Worm (Caenorhabditis elegans): ENCODE measurements around the gene duxl-1.

DNA sequence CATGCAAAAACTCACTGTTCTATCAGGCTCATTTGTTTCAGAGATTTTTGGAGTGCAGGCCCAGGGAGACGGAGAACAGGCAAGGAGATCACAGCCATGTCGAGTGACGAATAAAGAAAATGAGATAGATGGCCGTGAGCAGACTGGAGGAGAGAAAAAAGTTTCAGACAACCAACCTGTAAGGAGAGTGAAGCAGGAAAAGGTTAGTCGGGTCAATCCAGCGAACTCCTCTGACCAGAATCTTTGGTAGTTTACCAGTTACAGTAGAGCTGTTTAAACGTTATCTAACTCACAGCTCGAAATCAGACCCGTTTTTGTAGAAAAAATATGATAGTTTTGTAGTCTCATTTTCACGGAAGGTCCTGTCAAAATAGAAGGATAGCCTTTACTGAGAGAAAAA lies 14.7 kb upstream of the duxl-1 start, which contains the start of gene fbxb-21:
- TF ChIP-seq Y22D7AL.16 (tag; optimal IDR thresholded peaks at IDR 0.05) (no peak), rnt-1 (tag; optimal IDR thresholded peaks at IDR 0.05) (no peak), eyg-1 (tag; optimal IDR thresholded peaks at IDR 0.05) (no peak), ahr-1 (tag; optimal IDR thresholded peaks at IDR 0.05) (no peak), ets-4 (tag; optimal IDR thresholded peaks at IDR 0.05) (no peak), pat-9 (tag; optimal IDR thresholded peaks at IDR 0.05) (no peak), fax-1 (tag; optimal IDR thresholded peaks at IDR 0.05) (no peak), elt-4 (tag; optimal IDR thresholded peaks at IDR 0.05) (no peak)
